Fruit fly (Drosophila melanogaster): ENCODE data around the gene Faf2.
A peak's percentile ranks its signal among the peaks of the same experiment; 100 is the strongest.

The Faf2 gene

DNA sequence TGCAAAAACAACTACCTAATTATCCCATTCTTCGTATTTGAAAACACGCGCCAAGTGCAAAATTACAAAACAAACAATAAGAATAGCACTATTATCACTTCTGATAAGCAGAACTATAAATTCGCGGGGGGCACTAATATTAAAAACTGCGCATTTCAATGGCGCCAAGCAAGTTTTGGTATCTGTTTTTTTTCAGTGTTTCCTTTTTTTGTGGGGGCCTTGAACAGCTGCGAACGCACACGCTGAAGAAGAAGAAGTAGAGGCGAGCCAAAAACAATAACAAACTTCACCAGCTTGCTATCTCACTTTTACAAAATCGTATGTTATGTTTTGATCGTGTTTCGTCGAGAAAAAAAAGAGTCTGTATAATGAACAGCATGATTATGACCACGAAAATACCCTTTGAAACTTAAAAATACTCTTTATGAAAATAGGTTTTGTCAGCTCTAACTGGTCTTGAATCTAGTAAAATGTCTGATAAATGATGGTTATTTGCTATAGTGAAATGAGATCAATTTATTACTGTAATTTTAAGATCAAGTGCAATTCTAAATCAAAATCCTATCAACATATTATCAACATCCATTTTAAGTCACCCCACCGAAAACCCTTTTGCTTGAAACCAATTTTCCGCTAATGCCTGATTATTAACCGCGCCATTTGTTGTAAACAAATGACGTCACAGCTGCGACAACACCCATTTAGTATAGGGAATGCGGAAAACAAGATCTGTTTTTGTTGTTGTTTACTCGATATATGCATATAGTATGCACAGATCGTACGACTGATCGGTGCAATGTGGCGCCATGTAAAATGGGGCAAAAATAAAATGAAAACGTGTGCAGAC lies 14.4 kb downstream of the Faf2 start (continued):
- no peak for TF ChIP-seq CG4404 (GFP tag; IDR thresholded peaks at IDR 0.05)
- TF ChIP-seq CoRest (tag; optimal IDR thresholded peaks at IDR 0.05): peak; percentile 13
- peak; percentile 66 for TF ChIP-seq ind (GFP tag; optimal IDR thresholded peaks at IDR 0.05)
- TF ChIP-seq CG2678 (tag; optimal IDR thresholded peaks at IDR 0.05): peak; percentile 46
- peak; percentile 94 for TF ChIP-seq zf30C (GFP tag; optimal IDR thresholded peaks at IDR 0.05)
- peak; percentile 53 for TF ChIP-seq CG32772 (GFP tag; IDR thresholded peaks at IDR 0.05)
- TF ChIP-seq H2.0 (GFP tag; IDR thresholded peaks at IDR 0.05): peak; percentile 57
- peak; percentile 60 for TF ChIP-seq ap (GFP tag; IDR thresholded peaks at IDR 0.05)
- no peak for TF ChIP-seq CG13287 (GFP tag; IDR thresholded peaks at IDR 0.05; ENCODE audit: partially characterized antibody)
- TF ChIP-seq stc (GFP tag; IDR thresholded peaks at IDR 0.05): peak; percentile 33
- peak; percentile 70; the same call in 2 of the 4 replicates for TF ChIP-seq chinmo (GFP tag; IDR thresholded peaks at IDR 0.05; ENCODE audit: partially characterized antibody)
- peak; percentile 84 for TF ChIP-seq CG13894 (tag; optimal IDR thresholded peaks at IDR 0.05)
- TF ChIP-seq trem (tag; optimal IDR thresholded peaks at IDR 0.05): peak; percentile 14
- TF ChIP-seq HLH54F (GFP tag; optimal IDR thresholded peaks at IDR 0.05): peak; percentile 53
- TF ChIP-seq salm (tag; optimal IDR thresholded peaks at IDR 0.05): peak; percentile 3
- 0 out of 2 replicates have a peak, but pooled peaks have one; percentile 21 for TF ChIP-seq gt (GFP tag; IDR thresholded peaks at IDR 0.05)
- TF ChIP-seq CG2199 (GFP tag; IDR thresholded peaks at IDR 0.05): peak; percentile 74; the same call in 2 of the 3 replicates
- TF ChIP-seq CG14667 (GFP tag; IDR thresholded peaks at IDR 0.05): 0 out of 2 replicates have a peak, but pooled peaks have one; percentile 20
- peak; percentile 86 for TF ChIP-seq CG14441 (GFP tag; IDR thresholded peaks at IDR 0.05)
- TF ChIP-seq gro (GFP tag; optimal IDR thresholded peaks at IDR 0.05): peak; percentile 76
- peak; percentile 59; the same call in 1 of the 3 replicates for TF ChIP-seq zfh1 (GFP tag; IDR thresholded peaks at IDR 0.05)
- TF ChIP-seq CG17385 (GFP tag; optimal IDR thresholded peaks at IDR 0.05): peak; percentile 97
- TF ChIP-seq Rfx (GFP tag; IDR thresholded peaks at IDR 0.05): peak; percentile 80
- TF ChIP-seq Taf1 (GFP tag; IDR thresholded peaks at IDR 0.05): no peak
- peak; percentile 75 for TF ChIP-seq B-H2 (GFP tag; optimal IDR thresholded peaks at IDR 0.05)
- peak; percentile 52 for TF ChIP-seq Rx (GFP tag; IDR thresholded peaks at IDR 0.05)
- peak; percentile 83 for TF ChIP-seq D19B (GFP tag; optimal IDR thresholded peaks at IDR 0.05)
- peak; percentile 62 for TF ChIP-seq caup (GFP tag; optimal IDR thresholded peaks at IDR 0.05; ENCODE audit: severe bottlenecking)
- TF ChIP-seq Mrtf (GFP tag; IDR thresholded peaks at IDR 0.05): peak; percentile 55; the same call in 2 of the 3 replicates
- peak; percentile 80 for TF ChIP-seq Optix (GFP tag; IDR thresholded peaks at IDR 0.05)
- no peak for TF ChIP-seq slou (GFP tag; optimal IDR thresholded peaks at IDR 0.05)
- peak; percentile 77 for TF ChIP-seq NfI (GFP tag; optimal IDR thresholded peaks at IDR 0.05)
- TF ChIP-seq crp (GFP tag; optimal IDR thresholded peaks at IDR 0.05): peak; percentile 43 to 79
- peak; percentile 26 for TF ChIP-seq CG16863 (GFP tag; optimal IDR thresholded peaks at IDR 0.05)
- no peak for TF ChIP-seq pros (GFP tag; optimal IDR thresholded peaks at IDR 0.05)
- TF ChIP-seq odd (GFP tag; optimal IDR thresholded peaks at IDR 0.05): peak; percentile 45
- TF ChIP-seq CG17612 (GFP tag; IDR thresholded peaks at IDR 0.05): 0 out of 2 replicates have a peak, but pooled peaks have one; percentile 12
- TF ChIP-seq mld (GFP tag; IDR thresholded peaks at IDR 0.05; ENCODE audit: partially characterized antibody): no peak
- peak; percentile 63 for TF ChIP-seq row (GFP tag; IDR thresholded peaks at IDR 0.05)
- peak; percentile 10 for TF ChIP-seq TFAM (GFP tag; optimal IDR thresholded peaks at IDR 0.05)
- peak; percentile 17 for TF ChIP-seq CG33557 (GFP tag; optimal IDR thresholded peaks at IDR 0.05)
- TF ChIP-seq klu (GFP tag; IDR thresholded peaks at IDR 0.05): no peak
- TF ChIP-seq en (GFP tag; optimal IDR thresholded peaks at IDR 0.05): peak; percentile 45
- TF ChIP-seq Nf-YC (tag; optimal IDR thresholded peaks at IDR 0.05): peak; percentile 44
- TF ChIP-seq repo (GFP tag; optimal IDR thresholded peaks at IDR 0.05): peak; percentile 37
- peak; percentile 52; the same call in 1 of the 2 replicates for TF ChIP-seq al (GFP tag; IDR thresholded peaks at IDR 0.05)
- peak; percentile 33 for TF ChIP-seq Sry-δ (GFP tag; optimal IDR thresholded peaks at IDR 0.05)
- no peak for TF ChIP-seq CG2129 (GFP tag; IDR thresholded peaks at IDR 0.05; ENCODE audit: partially characterized antibody)
